Fruit fly (Drosophila melanogaster): Measurements from ENCODE around the gene CG18428.
A peak's percentile ranks its signal among the peaks of the same experiment; 100 is the strongest.

The CG18428 gene

DNA sequence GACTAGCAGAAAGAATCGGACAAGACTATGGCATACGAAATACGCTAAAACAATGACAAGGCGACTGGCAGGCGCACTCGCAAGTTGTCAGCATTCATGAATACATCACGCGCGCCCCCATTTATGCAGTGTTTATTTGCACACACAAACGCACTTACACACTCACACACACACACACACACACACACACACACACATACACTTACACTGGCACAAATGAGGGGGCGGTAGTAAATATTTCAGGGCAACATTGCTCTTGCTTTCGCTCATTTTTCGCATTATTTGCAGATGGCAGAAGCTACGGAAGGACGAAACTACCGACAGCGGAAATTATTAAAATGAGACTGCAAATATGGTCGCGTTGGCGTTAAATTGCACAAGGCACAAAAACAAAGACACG lies 29.5 kb upstream of the CG18428 start:
- TF ChIP-seq CG14711 (tag; optimal IDR thresholded peaks at IDR 0.05) (no peak), CG12768 (GFP tag; optimal IDR thresholded peaks at IDR 0.05) (no peak), Hr96 (GFP tag; optimal IDR thresholded peaks at IDR 0.05) (no peak), kay (GFP tag; ENCODE audit: borderline replicate concordance) (no peak), CG7101 (tag; optimal IDR thresholded peaks at IDR 0.05) (no peak), Clk (GFP tag; optimal IDR thresholded peaks at IDR 0.05) (no peak), tj (GFP tag; optimal IDR thresholded peaks at IDR 0.05) (no peak), CG1620 (GFP tag; optimal IDR thresholded peaks at IDR 0.05) (no peak), ovo (GFP tag; optimal IDR thresholded peaks at IDR 0.05) (no peak)

DNA sequence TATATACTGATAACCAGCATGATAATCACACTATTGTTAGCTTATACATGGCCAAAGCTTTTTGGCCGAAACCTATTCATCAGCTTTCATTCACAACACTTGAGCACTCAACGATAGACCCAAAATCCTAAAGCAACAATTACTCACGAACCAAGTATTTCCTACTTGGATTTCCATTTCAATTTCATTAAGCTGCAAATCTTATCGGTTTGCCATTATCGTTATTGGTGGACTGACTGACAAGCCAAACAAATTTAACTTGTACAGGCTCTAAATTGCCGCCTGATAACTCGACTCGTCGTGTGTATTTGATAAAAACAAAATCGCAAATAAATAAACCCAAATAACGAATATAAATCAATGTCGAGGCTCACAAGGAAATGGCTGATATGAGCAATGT lies 24.2 kb upstream of the CG18428 start:
- no peak for TF ChIP-seq ovo (GFP tag; optimal IDR thresholded peaks at IDR 0.05)
- no peak for TF ChIP-seq pad (GFP tag; optimal IDR thresholded peaks at IDR 0.05)
- peak; percentile 89 for TF ChIP-seq cic (GFP tag; optimal IDR thresholded peaks at IDR 0.05)
- no peak for TF ChIP-seq CG5204 (GFP tag; optimal IDR thresholded peaks at IDR 0.05)
- TF ChIP-seq Mnt (GFP tag; optimal IDR thresholded peaks at IDR 0.05), result no peak
- TF ChIP-seq CG11617 (GFP tag; optimal IDR thresholded peaks at IDR 0.05), result no peak
- TF ChIP-seq Clk (GFP tag; optimal IDR thresholded peaks at IDR 0.05), result no peak
- TF ChIP-seq Crg-1 (GFP tag; optimal IDR thresholded peaks at IDR 0.05), result no peak
- TF ChIP-seq bab1 (GFP tag; optimal IDR thresholded peaks at IDR 0.05), result no peak
- TF ChIP-seq kay (GFP tag; ENCODE audit: borderline replicate concordance), result peak; percentile 83
- TF ChIP-seq tj (GFP tag; optimal IDR thresholded peaks at IDR 0.05), result no peak

- no peak for TF ChIP-seq CG11617 (GFP tag; optimal IDR thresholded peaks at IDR 0.05)
- no peak for TF ChIP-seq cnc (optimal IDR thresholded peaks at IDR 0.05)
- TF ChIP-seq Clk (GFP tag; optimal IDR thresholded peaks at IDR 0.05), result no peak
- TF ChIP-seq ovo (GFP tag; optimal IDR thresholded peaks at IDR 0.05), result no peak
- no peak for TF ChIP-seq CG1620 (GFP tag; optimal IDR thresholded peaks at IDR 0.05)
- TF ChIP-seq kay (GFP tag; ENCODE audit: borderline replicate concordance), result no peak
- TF ChIP-seq CG5204 (GFP tag; optimal IDR thresholded peaks at IDR 0.05), result no peak
- no peak for TF ChIP-seq bab1 (GFP tag; optimal IDR thresholded peaks at IDR 0.05)
- no peak for TF ChIP-seq cic (GFP tag; optimal IDR thresholded peaks at IDR 0.05)
- no peak for TF ChIP-seq CG7101 (tag; optimal IDR thresholded peaks at IDR 0.05)
- TF ChIP-seq pad (GFP tag; optimal IDR thresholded peaks at IDR 0.05), result no peak
- TF ChIP-seq Mnt (GFP tag; optimal IDR thresholded peaks at IDR 0.05), result no peak
- no peak for TF ChIP-seq toe (GFP tag; optimal IDR thresholded peaks at IDR 0.05)
Measured at dm6 chr3R:24090143-24090542, 19.0 kb upstream of the CG18428 start.

DNA sequence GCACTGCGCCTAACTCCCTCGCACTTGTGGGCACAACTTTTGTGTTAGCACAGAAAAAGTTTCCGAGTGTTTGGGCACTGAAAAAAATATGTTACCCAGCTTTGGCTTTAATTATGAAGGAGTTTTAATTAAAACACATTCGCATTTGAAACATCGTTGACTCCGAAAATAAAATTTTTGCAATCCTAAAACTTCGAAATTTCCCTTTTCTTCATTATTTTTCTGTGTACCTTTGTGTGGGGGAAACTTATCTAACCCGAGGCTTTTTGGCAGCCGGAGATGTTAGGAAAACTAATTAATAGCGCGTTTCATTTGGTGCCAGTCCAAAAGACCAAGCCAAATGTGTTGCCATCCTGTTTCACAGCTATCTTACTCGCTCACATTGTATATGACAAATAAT lies 17.5 kb upstream of the CG18428 start:
- TF ChIP-seq CG14711 (tag; optimal IDR thresholded peaks at IDR 0.05) (no peak), CG11617 (GFP tag; optimal IDR thresholded peaks at IDR 0.05) (no peak), Clk (GFP tag; optimal IDR thresholded peaks at IDR 0.05) (no peak), toe (GFP tag; optimal IDR thresholded peaks at IDR 0.05) (no peak), CG33017 (tag; optimal IDR thresholded peaks at IDR 0.05) (no peak)

DNA sequence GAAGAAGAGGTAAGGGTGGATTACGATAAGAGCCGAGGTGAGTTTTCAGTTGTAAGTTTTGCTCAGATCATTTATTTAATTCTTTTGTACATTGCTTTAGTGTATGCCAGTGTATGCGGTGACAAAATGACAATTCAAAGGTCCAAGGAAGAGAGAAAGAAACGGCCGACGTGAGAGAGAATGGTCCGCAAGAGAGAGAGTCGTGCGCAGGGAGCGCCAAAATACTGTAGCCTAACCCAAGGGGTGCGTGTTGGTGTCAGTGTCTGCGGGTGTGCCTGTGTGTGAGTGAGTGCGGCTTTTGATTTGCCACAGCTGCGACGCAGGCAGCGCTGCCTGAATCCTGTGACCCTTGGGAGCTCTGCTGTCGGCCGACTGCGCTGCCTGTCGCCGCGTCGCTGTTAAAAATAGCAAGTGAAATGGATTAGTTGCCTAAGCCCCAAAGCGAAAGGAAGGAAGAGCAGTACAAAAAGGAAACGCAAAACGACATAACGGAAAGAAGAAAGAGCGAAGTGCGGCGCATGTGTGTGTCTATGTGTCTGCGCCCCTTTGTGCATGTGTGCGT lies 16.5 kb upstream of the CG18428 start:
- TF ChIP-seq Hr96 (GFP tag; optimal IDR thresholded peaks at IDR 0.05), result no peak
- no peak for TF ChIP-seq Mnt (GFP tag; optimal IDR thresholded peaks at IDR 0.05)
- no peak for TF ChIP-seq CG12768 (GFP tag; optimal IDR thresholded peaks at IDR 0.05)
- TF ChIP-seq Crg-1 (GFP tag; optimal IDR thresholded peaks at IDR 0.05), result no peak
- TF ChIP-seq ovo (GFP tag; optimal IDR thresholded peaks at IDR 0.05), result no peak
- no peak for TF ChIP-seq toe (GFP tag; optimal IDR thresholded peaks at IDR 0.05)
- TF ChIP-seq cic (GFP tag; optimal IDR thresholded peaks at IDR 0.05), result no peak
- no peak for TF ChIP-seq pad (GFP tag; optimal IDR thresholded peaks at IDR 0.05)
- TF ChIP-seq CG33017 (tag; optimal IDR thresholded peaks at IDR 0.05), result no peak
- TF ChIP-seq CG1620 (GFP tag; optimal IDR thresholded peaks at IDR 0.05), result no peak
- TF ChIP-seq CG5204 (GFP tag; optimal IDR thresholded peaks at IDR 0.05), result no peak
- no peak for TF ChIP-seq CG11617 (GFP tag; optimal IDR thresholded peaks at IDR 0.05)

dm6 chr3R:24093430-24093829 lies 15.7 kb upstream of the CG18428 start:
- TF ChIP-seq CG1620 (GFP tag; optimal IDR thresholded peaks at IDR 0.05) (no peak), Clk (GFP tag; optimal IDR thresholded peaks at IDR 0.05) (no peak), CG14711 (tag; optimal IDR thresholded peaks at IDR 0.05) (no peak), Mnt (GFP tag; optimal IDR thresholded peaks at IDR 0.05) (no peak), CG11617 (GFP tag; optimal IDR thresholded peaks at IDR 0.05) (no peak), CG12768 (GFP tag; optimal IDR thresholded peaks at IDR 0.05) (no peak), Crg-1 (GFP tag; optimal IDR thresholded peaks at IDR 0.05) (no peak), tj (GFP tag; optimal IDR thresholded peaks at IDR 0.05) (no peak), CG7045 (GFP tag; optimal IDR thresholded peaks at IDR 0.05) (no peak), Hr96 (GFP tag; optimal IDR thresholded peaks at IDR 0.05) (no peak), cic (GFP tag; optimal IDR thresholded peaks at IDR 0.05) (no peak)
